Worm (Caenorhabditis elegans): ENCODE data around the gene B0454.26.

The B0454.26 gene

DNA sequence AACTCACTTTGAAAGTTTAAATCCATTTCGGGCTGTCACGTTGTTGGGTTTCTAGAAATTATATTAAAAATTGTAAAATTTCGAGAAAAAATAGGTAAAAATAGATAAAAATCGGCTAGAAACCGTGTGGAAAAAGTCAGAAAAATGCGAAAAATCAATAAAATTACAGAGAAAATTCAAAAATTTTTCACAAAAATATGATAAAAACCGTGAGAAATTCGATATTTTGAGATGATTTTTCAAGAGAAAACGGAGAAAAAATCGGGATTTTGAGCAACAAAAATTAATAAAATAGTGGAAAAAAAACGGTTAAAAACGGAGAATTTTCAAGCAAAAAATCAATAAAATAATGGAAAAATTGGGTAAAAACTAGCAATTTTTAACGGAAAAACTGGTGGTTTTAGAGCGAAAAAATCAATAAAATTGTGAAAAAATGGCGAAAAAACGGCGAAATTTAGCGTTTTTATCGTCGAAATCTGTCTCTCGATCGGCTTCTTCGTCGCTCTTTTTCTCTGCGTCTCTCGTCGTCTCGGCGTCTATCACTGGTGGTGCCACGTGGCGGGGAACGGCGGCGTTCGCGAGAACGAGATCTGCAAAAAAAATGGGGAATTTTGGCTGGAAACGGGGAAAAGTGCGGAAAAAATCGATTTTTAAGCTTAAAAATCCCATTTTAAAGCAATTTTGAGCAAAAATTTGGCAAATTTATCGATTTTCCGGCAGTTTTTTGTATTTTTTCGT, 32.8 kb upstream of the B0454.26 start, which contains the start of gene Y25C1A.7:
TSS of gene Y25C1A.7 (minus strand) at position 51 of the 738 bp plus-strand sequence.
- no peak for TF ChIP-seq elt-2 (tag; optimal IDR thresholded peaks at IDR 0.05)
- no peak for TF ChIP-seq ceh-48 (tag; optimal IDR thresholded peaks at IDR 0.05)
- no peak for TF ChIP-seq ceh-2 (tag; optimal IDR thresholded peaks at IDR 0.05)
- TF ChIP-seq ceh-45 (GFP tag; IDR thresholded peaks at IDR 0.05): no peak
- no peak for TF ChIP-seq K02D7.2 (tag; optimal IDR thresholded peaks at IDR 0.05)
- TF ChIP-seq lin-11 (tag; optimal IDR thresholded peaks at IDR 0.05): no peak
- no peak for TF ChIP-seq ets-4 (tag; optimal IDR thresholded peaks at IDR 0.05)
- no peak for TF ChIP-seq ceh-34 (tag; optimal IDR thresholded peaks at IDR 0.05)
- no peak for TF ChIP-seq hlh-30 (tag; optimal IDR thresholded peaks at IDR 0.05; ENCODE audit: insufficient read depth)
- TF ChIP-seq unc-3 (GFP tag; conservative IDR thresholded peaks at IDR 0.05): no peak
- TF ChIP-seq unc-3 (tag; optimal IDR thresholded peaks at IDR 0.05): no peak
- TF ChIP-seq ztf-16 (tag; optimal IDR thresholded peaks at IDR 0.05): no peak
- no peak for TF ChIP-seq unc-86 (tag; optimal IDR thresholded peaks at IDR 0.05)
- no peak for TF ChIP-seq ceh-30 (tag; optimal IDR thresholded peaks at IDR 0.05)
- TF ChIP-seq K09A11.1 (tag; optimal IDR thresholded peaks at IDR 0.05; ENCODE audit: insufficient read depth): no peak
- TF ChIP-seq sox-4 (tag; optimal IDR thresholded peaks at IDR 0.05): no peak
- no peak for TF ChIP-seq pax-1 (tag; optimal IDR thresholded peaks at IDR 0.05)
- no peak for TF ChIP-seq T23F11.4 (GFP tag; optimal IDR thresholded peaks at IDR 0.05)
- no peak for TF ChIP-seq hlh-8 (tag; optimal IDR thresholded peaks at IDR 0.05)
- no peak for TF ChIP-seq pat-9 (tag; optimal IDR thresholded peaks at IDR 0.05)
- no peak for TF ChIP-seq ceh-9 (tag; optimal IDR thresholded peaks at IDR 0.05)

DNA sequence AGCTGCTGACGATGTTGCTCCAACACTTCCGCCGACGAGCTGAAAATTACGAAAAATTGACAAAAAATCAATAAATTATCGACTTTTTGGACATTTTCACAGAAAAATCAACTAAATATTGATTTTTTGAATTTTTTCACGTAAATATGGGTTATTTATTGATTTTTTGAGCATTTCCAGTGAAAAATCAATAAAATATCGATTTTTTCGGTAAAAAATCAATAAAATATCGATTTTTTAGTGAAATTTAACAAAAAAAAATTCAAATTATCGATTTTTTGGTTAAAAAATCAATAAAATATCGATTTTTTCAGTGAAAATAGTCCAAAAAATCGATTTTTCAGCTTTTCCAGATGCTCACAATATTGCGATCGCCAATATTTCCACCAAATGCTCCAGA, 31.8 kb upstream of the B0454.26 start:
- no peak for TF ChIP-seq pqm-1 (tag; optimal IDR thresholded peaks at IDR 0.05)
- peak; percentile 39 for TF ChIP-seq ceh-48 (tag; optimal IDR thresholded peaks at IDR 0.05)
- TF ChIP-seq ahr-1 (tag; optimal IDR thresholded peaks at IDR 0.05): no peak

DNA sequence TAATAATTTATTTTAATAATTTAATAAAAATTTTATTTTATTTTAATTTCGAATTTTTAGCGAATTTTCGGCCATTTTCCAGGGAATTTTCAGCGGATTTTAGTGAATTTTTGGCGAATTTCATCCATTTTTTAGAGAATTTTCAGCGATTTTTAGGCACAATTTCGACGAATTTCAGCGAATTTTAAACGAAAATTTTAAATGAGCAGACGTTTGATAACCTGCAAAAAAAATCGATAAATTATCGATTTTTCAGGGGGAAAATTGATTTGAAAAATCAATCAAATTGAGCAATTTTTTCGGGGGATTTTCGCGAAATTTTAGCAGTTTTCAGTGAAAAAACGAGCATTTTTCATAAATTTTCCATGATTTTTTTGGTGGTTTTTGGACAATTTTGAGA, 30.3 kb upstream of the B0454.26 start:
- peak; percentile 16 for TF ChIP-seq ceh-48 (tag; optimal IDR thresholded peaks at IDR 0.05)
- no peak for TF ChIP-seq sox-2 (GFP tag; IDR thresholded peaks at IDR 0.05)
- TF ChIP-seq odd-2 (tag; optimal IDR thresholded peaks at IDR 0.05): no peak
- no peak for TF ChIP-seq rnt-1 (tag; optimal IDR thresholded peaks at IDR 0.05)

- no peak for TF ChIP-seq ref-2 (tag; optimal IDR thresholded peaks at IDR 0.05)
- no peak for TF ChIP-seq odd-2 (tag; optimal IDR thresholded peaks at IDR 0.05)
- TF ChIP-seq hlh-8 (tag; optimal IDR thresholded peaks at IDR 0.05): no peak
- TF ChIP-seq ttx-3 (tag; optimal IDR thresholded peaks at IDR 0.05): no peak
- TF ChIP-seq T23F11.4 (GFP tag; optimal IDR thresholded peaks at IDR 0.05): no peak
- TF ChIP-seq che-1 (tag; optimal IDR thresholded peaks at IDR 0.05): no peak
- no peak for TF ChIP-seq F13H6.1 (tag; optimal IDR thresholded peaks at IDR 0.05)
- TF ChIP-seq npax-4 (tag; optimal IDR thresholded peaks at IDR 0.05): no peak
- no peak for TF ChIP-seq rnt-1 (tag; optimal IDR thresholded peaks at IDR 0.05)
- TF ChIP-seq pha-4 (tag; optimal IDR thresholded peaks at IDR 0.05): no peak
- no peak for TF ChIP-seq unc-55 (GFP tag; optimal IDR thresholded peaks at IDR 0.05)
- TF ChIP-seq ceh-6 (GFP tag; optimal IDR thresholded peaks at IDR 0.05): no peak
- no peak for TF ChIP-seq fkh-6 (tag; optimal IDR thresholded peaks at IDR 0.05)
- TF ChIP-seq tbx-2 (tag; optimal IDR thresholded peaks at IDR 0.05): no peak
- no peak for TF ChIP-seq sdc-2 (tag; optimal IDR thresholded peaks at IDR 0.05)
- no peak for TF ChIP-seq ama-1 (optimal IDR thresholded peaks at IDR 0.05)
- TF ChIP-seq ceh-2 (tag; optimal IDR thresholded peaks at IDR 0.05): no peak
- TF ChIP-seq eyg-1 (tag; optimal IDR thresholded peaks at IDR 0.05): no peak
- TF ChIP-seq pat-9 (tag; optimal IDR thresholded peaks at IDR 0.05): no peak
- TF ChIP-seq lin-11 (tag; optimal IDR thresholded peaks at IDR 0.05): no peak
Measured at ce11 chrII:3067896-3068295, 29.5 kb upstream of the B0454.26 start.
